Fruit fly (Drosophila melanogaster) whole organism, embryonic: ENCODE data around the gene CG18675.

Source experiments
- C15 ChIP-seq: fragments of 200-800 bp; sonication (Bioruptor generic); IDR thresholded peaks from 3 replicates; pipeline ENCODE4 v1.3.6; 2022; ENCODE audit warnings: missing biosample characterization, missing genetic modification characterization
- CG11723 ChIP-seq: fragments of 200-800 bp; sonication (Bioruptor generic); optimal IDR thresholded peaks from 2 replicates; lab custom pipeline; 2017; ENCODE audit warnings: missing biosample characterization, mild to moderate bottlenecking, missing genetic modification characterization
- CG12659 ChIP-seq: fragments of 200-800 bp; sonication (Bioruptor generic); optimal IDR thresholded peaks from 3 replicates; lab custom pipeline; 2017; ENCODE audit warnings: mild to moderate bottlenecking, missing biosample characterization, missing genetic modification reagents, missing genetic modification characterization
- CG12744 ChIP-seq: fragments of 200-800 bp; sonication (Bioruptor generic); optimal IDR thresholded peaks from 2 replicates; lab custom pipeline; 2016; ENCODE audit warnings: missing biosample characterization, missing genetic modification characterization
- CG13296 ChIP-seq: fragments of 200-800 bp; sonication (Bioruptor generic); optimal IDR thresholded peaks from 3 replicates; lab custom pipeline; 2018; ENCODE audit warnings: missing biosample characterization, mild to moderate bottlenecking, missing genetic modification characterization
- CG15073 ChIP-seq: fragments of 200-800 bp; sonication (Bioruptor generic); optimal IDR thresholded peaks from 2 replicates; lab custom pipeline; 2016; ENCODE audit warnings: missing biosample characterization, missing genetic modification characterization
- CG1647 ChIP-seq: fragments of 200-800 bp; sonication (Bioruptor generic); optimal IDR thresholded peaks from 3 replicates; lab custom pipeline; 2016; ENCODE audit warnings: missing biosample characterization, missing genetic modification characterization
- CG16779 ChIP-seq: fragments of 200-800 bp; sonication (Bioruptor generic); IDR thresholded peaks from 2 replicates; pipeline ENCODE4 v1.3.6; 2022; ENCODE audit warnings: missing biosample characterization, missing genetic modification characterization
- CG18262 ChIP-seq: fragments of 200-800 bp; optimal IDR thresholded peaks from 3 replicates; lab custom pipeline; 2019; ENCODE audit warnings: missing biosample characterization, mild to moderate bottlenecking, missing genetic modification characterization, moderate library complexity
- CG30431 ChIP-seq: fragments of 200-800 bp; sonication (Bioruptor generic); optimal IDR thresholded peaks from 2 replicates; lab custom pipeline; 2017; ENCODE audit warnings: missing biosample characterization, missing genetic modification characterization
- CG31365 ChIP-seq: fragments of 200-800 bp; sonication (Bioruptor generic); optimal IDR thresholded peaks from 2 replicates; lab custom pipeline; 2018; ENCODE audit warnings: missing biosample characterization, mild to moderate bottlenecking, missing genetic modification characterization
- CG3163 ChIP-seq: fragments of 200-800 bp; sonication (Bioruptor generic); optimal IDR thresholded peaks from 3 replicates; lab custom pipeline; 2016; ENCODE audit warnings: missing biosample characterization, missing genetic modification characterization
- CG3281 ChIP-seq: fragments of 200-800 bp; sonication (Bioruptor generic); optimal IDR thresholded peaks from 3 replicates; lab custom pipeline; 2017; ENCODE audit warnings: missing biosample characterization, mild to moderate bottlenecking, missing genetic modification characterization
- CG42726 ChIP-seq: fragments of 200-800 bp; sonication (Bioruptor generic); IDR thresholded peaks from 2 replicates; pipeline ENCODE4 v1.3.6; 2022; ENCODE audit warnings: missing biosample characterization, missing genetic modification characterization; ENCODE audit not compliant: partially characterized antibody
- CG4360 ChIP-seq: fragments of 200-800 bp; sonication (Bioruptor generic); IDR thresholded peaks from 2 replicates; pipeline ENCODE4 v1.3.6; 2022; ENCODE audit warnings: missing biosample characterization, missing genetic modification characterization
- CG7372 ChIP-seq: fragments of 200-800 bp; sonication (Bioruptor generic); IDR thresholded peaks from 2 replicates; pipeline ENCODE4 v1.3.6; 2022; ENCODE audit warnings: missing biosample characterization, missing genetic modification characterization
- CG7928 ChIP-seq: fragments of 200-800 bp; sonication (Bioruptor generic); optimal IDR thresholded peaks from 2 replicates; lab custom pipeline; 2017; ENCODE audit warnings: missing biosample characterization, mild to moderate bottlenecking, missing genetic modification characterization
- CG7963 ChIP-seq: fragments of 200-800 bp; sonication (Bioruptor generic); IDR thresholded peaks from 3 replicates; pipeline ENCODE4 v1.3.6; 2022; ENCODE audit warnings: missing biosample characterization, missing genetic modification characterization; ENCODE audit not compliant: partially characterized antibody
- CG8765 ChIP-seq: fragments of 200-800 bp; sonication (Bioruptor generic); IDR thresholded peaks from 2 replicates; pipeline ENCODE4 v1.3.6; 2022; ENCODE audit warnings: missing biosample characterization, missing genetic modification characterization
- CG9817 ChIP-seq: fragments of 200-800 bp; sonication (Bioruptor generic); optimal IDR thresholded peaks from 2 replicates; lab custom pipeline; 2018; ENCODE audit warnings: missing biosample characterization, mild to moderate bottlenecking, missing genetic modification characterization, moderate library complexity
- CkIIα-i1 ChIP-seq: fragments of 200-800 bp; sonication (Bioruptor generic); IDR thresholded peaks from 2 replicates; pipeline ENCODE4 v1.3.6; 2022; ENCODE audit warnings: missing biosample characterization, missing genetic modification characterization
- D ChIP-seq, 2 experiments: fragments of 200-800 bp in 1 of 2; fragments of >200 bp in 1 of 2; sonication (Bioruptor generic) in 1 of 2; optimal IDR thresholded peaks; 2 replicates in 1 of 2; 3 replicates in 1 of 2; lab custom pipeline; 2017; ENCODE audit warnings: mild to moderate bottlenecking in 1 of 2, missing biosample characterization in 1 of 2, missing genetic modification characterization in 1 of 2, missing genetic modification reagents in 1 of 2
- Deaf1 ChIP-seq: fragments of 200-800 bp; optimal IDR thresholded peaks from 3 replicates; lab custom pipeline; 2019; ENCODE audit warnings: missing biosample characterization, mild to moderate bottlenecking, missing genetic modification characterization, moderate library complexity
- Elba2 ChIP-seq: fragments of 200-800 bp; sonication (Bioruptor generic); optimal IDR thresholded peaks from 3 replicates; lab custom pipeline; 2016; ENCODE audit warnings: missing biosample characterization, missing genetic modification characterization
- Fer1 ChIP-seq: fragments of 200-800 bp; sonication (Bioruptor generic); optimal IDR thresholded peaks from 2 replicates; lab custom pipeline; 2017; ENCODE audit warnings: missing biosample characterization, mild to moderate bottlenecking, missing genetic modification characterization
- MTF-1 ChIP-seq: fragments of 200-800 bp; sonication (Bioruptor generic); optimal IDR thresholded peaks from 2 replicates; lab custom pipeline; 2018; ENCODE audit warnings: missing biosample characterization, mild to moderate bottlenecking, missing genetic modification characterization, borderline replicate concordance
- NK7.1 ChIP-seq: fragments of 200-800 bp; sonication (Bioruptor generic); optimal IDR thresholded peaks from 3 replicates; lab custom pipeline; 2016; ENCODE audit warnings: missing biosample characterization, missing genetic modification characterization
- az2 ChIP-seq: fragments of 200-800 bp; sonication (Bioruptor generic); optimal IDR thresholded peaks from 3 replicates; lab custom pipeline; 2016; ENCODE audit warnings: missing biosample characterization, missing genetic modification characterization
- chn ChIP-seq: fragments of 200-800 bp; sonication (Bioruptor generic); optimal IDR thresholded peaks from 2 replicates; lab custom pipeline; 2016; ENCODE audit warnings: missing biosample characterization, missing genetic modification characterization
- corto ChIP-seq: fragments of 200-800 bp; sonication (Bioruptor generic); optimal IDR thresholded peaks from 2 replicates; lab custom pipeline; 2016; ENCODE audit warnings: missing biosample characterization, mild to moderate bottlenecking, missing genetic modification characterization, moderate library complexity
- ftz-f1 ChIP-seq: fragments of 200-800 bp; sonication (Bioruptor generic); optimal IDR thresholded peaks from 2 replicates; lab custom pipeline; 2016; ENCODE audit warnings: missing biosample characterization, missing genetic modification characterization
- gce ChIP-seq: fragments of 200-800 bp; sonication (Bioruptor generic); IDR thresholded peaks from 3 replicates; pipeline ENCODE4 v1.3.6; 2022; ENCODE audit warnings: missing biosample characterization, missing genetic modification characterization
- jigr1 ChIP-seq: fragments of 200-800 bp; sonication (Bioruptor generic); IDR thresholded peaks from 3 replicates; pipeline ENCODE4 v1.3.6; 2022; ENCODE audit warnings: missing biosample characterization, missing genetic modification characterization
- jing ChIP-seq: fragments of 200-800 bp; sonication (Bioruptor generic); optimal IDR thresholded peaks from 2 replicates; lab custom pipeline; 2018; ENCODE audit warnings: missing biosample characterization, mild to moderate bottlenecking, missing genetic modification characterization
- klu ChIP-seq: fragments of 200-800 bp; sonication (Bioruptor generic); IDR thresholded peaks from 2 replicates; pipeline ENCODE4 v1.3.6; 2022; ENCODE audit warnings: missing biosample characterization, missing genetic modification characterization
- lilli ChIP-seq: fragments of 200-800 bp; sonication (Bioruptor generic); optimal IDR thresholded peaks from 3 replicates; lab custom pipeline; 2016; ENCODE audit warnings: missing biosample characterization, missing genetic modification characterization
- maf-S ChIP-seq: fragments of 200-800 bp; sonication (Bioruptor generic); optimal IDR thresholded peaks from 2 replicates; lab custom pipeline; 2016; ENCODE audit warnings: missing biosample characterization, missing genetic modification characterization
- nerfin-2 ChIP-seq: fragments of 200-800 bp; sonication (Bioruptor generic); IDR thresholded peaks from 2 replicates; pipeline ENCODE4 v1.3.6; 2022; ENCODE audit warnings: missing biosample characterization, missing genetic modification characterization; ENCODE audit not compliant: partially characterized antibody
- pho ChIP-seq: fragments of 200-800 bp; sonication (Bioruptor generic); optimal IDR thresholded peaks from 2 replicates; lab custom pipeline; 2016; ENCODE audit warnings: missing biosample characterization, missing genetic modification characterization
- pita ChIP-seq: fragments of 200-800 bp; sonication (Bioruptor generic); optimal IDR thresholded peaks from 2 replicates; lab custom pipeline; 2017; ENCODE audit warnings: missing biosample characterization, mild to moderate bottlenecking, missing genetic modification characterization
- ro ChIP-seq: fragments of 200-800 bp; sonication (Bioruptor generic); IDR thresholded peaks from 2 replicates; pipeline ENCODE4 v1.3.6; 2022; ENCODE audit warnings: missing biosample characterization, missing genetic modification characterization
- scrt ChIP-seq: fragments of 200-800 bp; sonication (Bioruptor generic); optimal IDR thresholded peaks from 2 replicates; lab custom pipeline; 2018; ENCODE audit warnings: missing biosample characterization, mild to moderate bottlenecking, missing genetic modification characterization, moderate library complexity
- sens ChIP-seq: fragments of 200-800 bp; sonication (Bioruptor generic); peaks from one replicate; lab custom pipeline; 2016; ENCODE audit warnings: missing biosample characterization, missing genetic modification characterization
- slbo ChIP-seq: fragments of 200-800 bp; sonication (Bioruptor generic); IDR thresholded peaks from 2 replicates; pipeline ENCODE4 v1.3.6; 2022; ENCODE audit warnings: missing biosample characterization, missing genetic modification characterization
- tin ChIP-seq: fragments of 200-800 bp; sonication (Bioruptor generic); optimal IDR thresholded peaks from 3 replicates; lab custom pipeline; 2016; ENCODE audit warnings: missing biosample characterization, missing genetic modification characterization
- tup ChIP-seq: fragments of 200-800 bp; sonication (Bioruptor generic); optimal IDR thresholded peaks from 2 replicates; lab custom pipeline; 2016; ENCODE audit warnings: missing biosample characterization, mild to moderate bottlenecking, missing genetic modification characterization, moderate library complexity
- wdn ChIP-seq: fragments of 200-800 bp; sonication (Bioruptor generic); IDR thresholded peaks from 2 replicates; pipeline ENCODE4 v1.3.6; 2022; ENCODE audit warnings: missing biosample characterization, missing genetic modification characterization
- zfh2 ChIP-seq: fragments of 200-800 bp; sonication (Bioruptor generic); optimal IDR thresholded peaks from 2 replicates; lab custom pipeline; 2016; ENCODE audit warnings: missing biosample characterization, missing genetic modification characterization

Gene CG18675

dm6 chr3L:4239442-4240322, 66.0 kb downstream of the CG18675 start, which contains the start of gene Sqor (continued):
- peak; percentile 76 for TF ChIP-seq tup
- peak; percentile 65 for TF ChIP-seq CG12744 (GFP tag; lab: Kevin White, UChicago)
- peak; percentile 71; the same call in 1 of the 2 replicates for TF ChIP-seq CG16779 (GFP tag; lab: Robert Waterston, UW)
- peak; percentile 60; the same call in 1 of the 2 replicates for TF ChIP-seq CG8765 (GFP tag; lab: Robert Waterston, UW)
- peak; percentile 81 for TF ChIP-seq chn (GFP tag; lab: Kevin White, UChicago)
- TF ChIP-seq NK7.1 (GFP tag; lab: Kevin White, UChicago) = peak; percentile 89
- TF ChIP-seq CG7372 (GFP tag; lab: Robert Waterston, UW) = peak; percentile 60
- peak; percentile 43; the same call in 1 of the 2 replicates for TF ChIP-seq ro (GFP tag; lab: Robert Waterston, UW)
- TF ChIP-seq wdn (GFP tag; lab: Robert Waterston, UW) = peak; percentile 70
- peak; percentile 80 for TF ChIP-seq CG18262 (tag; lab: Kevin White, UChicago)
- peak; percentile 94 for TF ChIP-seq sens (GFP tag; lab: Kevin White, UChicago)
- TF ChIP-seq lilli (GFP tag; lab: Kevin White, UChicago) = peak; percentile 89
- TF ChIP-seq CG11723 (GFP tag; lab: Kevin White, UChicago) = peak; percentile 82
- TF ChIP-seq CkIIα-i1 (GFP tag; lab: Robert Waterston, UW) = no peak; the same call in 1 of the 2 replicates
- TF ChIP-seq CG4360 = peak; percentile 41; the same call in 1 of the 2 replicates
- peak; percentile 72 for TF ChIP-seq az2 (GFP tag; lab: Kevin White, UChicago)
- TF ChIP-seq CG13296 (GFP tag; lab: Kevin White, UChicago) = peak; percentile 93
- TF ChIP-seq zfh2 (GFP tag; lab: Kevin White, UChicago) = peak; percentile 93
- peak; percentile 93 for TF ChIP-seq CG3281 (GFP tag; lab: Kevin White, UChicago)
- TF ChIP-seq CG3163 (GFP tag; lab: Kevin White, UChicago) = peak; percentile 70
- TF ChIP-seq CG9817 = peak; percentile 81
- peak; percentile 71 for TF ChIP-seq CG7928 (GFP tag; lab: Kevin White, UChicago)
- TF ChIP-seq scrt (GFP tag; lab: Kevin White, UChicago) = peak; percentile 91
- TF ChIP-seq jing = peak; percentile 75
- peak; percentile 71 for TF ChIP-seq CG1647 (GFP tag; lab: Kevin White, UChicago)
- peak; percentile 55 for TF ChIP-seq Deaf1 (tag; lab: Kevin White, UChicago)
- TF ChIP-seq Fer1 (GFP tag; lab: Kevin White, UChicago) = peak; percentile 89
- peak; percentile 55; the same call in 1 of the 3 replicates for TF ChIP-seq gce (GFP tag; lab: Robert Waterston, UW)
- peak; percentile 71; the same call in 2 of the 3 replicates for TF ChIP-seq jigr1
- no peak for TF ChIP-seq D (optimal IDR thresholded peaks at IDR 0.05; lab: Kevin White, UChicago)
- peak; percentile 37 for TF ChIP-seq D (GFP tag; optimal IDR thresholded peaks at IDR 0.05; lab: Kevin White, UChicago)
- TF ChIP-seq maf-S (GFP tag; lab: Kevin White, UChicago) = peak; percentile 90
- TF ChIP-seq slbo = peak; percentile 87
- TF ChIP-seq CG31365 (tag; lab: Kevin White, UChicago) = peak; percentile 41
- TF ChIP-seq CG30431 = peak; percentile 77
- peak; percentile 77 for TF ChIP-seq C15 (GFP tag; lab: Robert Waterston, UW)
- TF ChIP-seq pho (GFP tag; lab: Kevin White, UChicago) = peak; percentile 90
- TF ChIP-seq nerfin-2 = peak; percentile 12; the same call in 1 of the 2 replicates
- TF ChIP-seq CG42726 (GFP tag; lab: Robert Waterston, UW) = no peak
- TF ChIP-seq ftz-f1 (GFP tag; lab: Kevin White, UChicago) = peak; percentile 98
- TF ChIP-seq pita (GFP tag; lab: Kevin White, UChicago) = no peak
- peak; percentile 54 for TF ChIP-seq tin (GFP tag; lab: Kevin White, UChicago)
- peak; percentile 83 for TF ChIP-seq corto
- TF ChIP-seq CG12659 (GFP tag; lab: Kevin White, UChicago) = peak; percentile 91
- no peak for TF ChIP-seq CG7963 (GFP tag; lab: Robert Waterston, UW)
- peak; percentile 40 for TF ChIP-seq MTF-1 (GFP tag; lab: Kevin White, UChicago)
- TF ChIP-seq Elba2 (GFP tag; lab: Kevin White, UChicago) = no peak
- peak; percentile 51 for TF ChIP-seq klu (GFP tag; lab: Robert Waterston, UW)
- peak; percentile 49 for TF ChIP-seq CG15073
